Fruit fly (Drosophila melanogaster): Measurements from ENCODE around the gene Axn.

Gene Axn

DNA sequence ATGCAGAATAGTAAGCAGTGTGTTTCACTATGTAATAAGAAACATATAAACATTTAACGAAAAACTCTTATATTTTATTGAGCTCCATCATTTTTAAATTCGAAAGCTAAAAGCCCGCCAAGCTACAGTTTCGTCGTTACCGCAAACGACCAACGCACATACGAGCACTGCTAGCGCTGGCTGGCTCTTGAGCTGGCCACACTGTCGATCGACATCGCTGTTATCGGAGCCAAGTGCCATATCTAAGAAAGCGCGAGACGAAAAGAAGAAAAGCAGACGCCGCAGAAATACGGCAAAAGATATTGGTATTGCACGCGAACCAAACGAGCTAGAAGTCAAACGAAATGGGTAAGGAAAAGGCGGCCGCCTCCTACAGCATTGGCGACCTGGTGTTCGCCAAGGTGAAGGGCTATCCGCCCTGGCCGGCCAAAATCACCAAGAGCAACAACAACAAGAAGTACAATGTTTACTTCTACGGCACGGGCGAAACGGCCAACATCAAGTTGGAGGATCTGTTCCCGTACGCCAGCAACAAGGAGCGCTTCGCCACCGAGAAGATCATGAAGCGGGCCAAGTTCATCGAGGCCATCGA, 29.9 kb downstream of the Axn start, which contains the start of gene Jasper (continued):
- TF ChIP-seq pfk (GFP tag; optimal IDR thresholded peaks at IDR 0.05) (peak; percentile 16), Fer2 (tag; optimal IDR thresholded peaks at IDR 0.05) (no peak), zf30C (GFP tag; optimal IDR thresholded peaks at IDR 0.05) (no peak), nom (GFP tag; optimal IDR thresholded peaks at IDR 0.05) (peak; percentile 43), trem (tag; optimal IDR thresholded peaks at IDR 0.05) (peak; percentile 81), sob (GFP tag; IDR thresholded peaks at IDR 0.05) (peak; percentile 17; the same call in 1 of the 2 replicates), jumu (GFP tag; optimal IDR thresholded peaks at IDR 0.05) (peak; percentile 41), CG6791 (GFP tag; IDR thresholded peaks at IDR 0.05; ENCODE audit: partially characterized antibody) (peak; percentile 59), tx (GFP tag; optimal IDR thresholded peaks at IDR 0.05) (no peak), p53 (GFP tag; optimal IDR thresholded peaks at IDR 0.05) (peak; percentile 27), CG13424 (tag; optimal IDR thresholded peaks at IDR 0.05) (peak; percentile 2), gem (tag; optimal IDR thresholded peaks at IDR 0.05) (peak; percentile 2), CTCF (GFP tag; optimal IDR thresholded peaks at IDR 0.05) (peak; percentile 15), HmgZ (tag; optimal IDR thresholded peaks at IDR 0.05) (peak; percentile 90), CG17359 (tag; optimal IDR thresholded peaks at IDR 0.05) (peak; percentile 2), ftz-f1 (GFP tag; optimal IDR thresholded peaks at IDR 0.05) (peak; percentile 16), vvl (GFP tag; IDR thresholded peaks at IDR 0.05) (peak; percentile 13; the same call in 1 of the 2 replicates), trh (GFP tag; optimal IDR thresholded peaks at IDR 0.05) (no peak), CG15269 (tag; optimal IDR thresholded peaks at IDR 0.05) (peak; percentile 23), stwl (tag; optimal IDR thresholded peaks at IDR 0.05) (peak; percentile 61), amos (GFP tag; IDR thresholded peaks at IDR 0.05; ENCODE audit: partially characterized antibody) (peak; percentile 56; the same call in 1 of the 2 replicates), Hmr (GFP tag; optimal IDR thresholded peaks at IDR 0.05) (peak; percentile 19), dm (GFP tag; optimal IDR thresholded peaks at IDR 0.05) (peak; percentile 14), CG18619 (GFP tag; optimal IDR thresholded peaks at IDR 0.05) (no peak), CG18262 (tag; optimal IDR thresholded peaks at IDR 0.05) (peak; percentile 9), HLH4C (GFP tag; IDR thresholded peaks at IDR 0.05; ENCODE audit: partially characterized antibody) (no peak), Opbp (GFP tag; IDR thresholded peaks at IDR 0.05; ENCODE audit: partially characterized antibody) (peak; percentile 68; the same call in 2 of the 3 replicates), Hr51 (GFP tag; optimal IDR thresholded peaks at IDR 0.05) (peak in 1 of 2 experiments; percentile 23), CG8388 (GFP tag; optimal IDR thresholded peaks at IDR 0.05) (no peak), CG15601 (tag; optimal IDR thresholded peaks at IDR 0.05) (peak; percentile 18), Rfx (GFP tag; IDR thresholded peaks at IDR 0.05) (peak; percentile 55), Bgb (GFP tag; IDR thresholded peaks at IDR 0.05; ENCODE audit: partially characterized antibody) (peak; percentile 68), CG17568 (GFP tag; optimal IDR thresholded peaks at IDR 0.05) (no peak), CG1832 (GFP tag; optimal IDR thresholded peaks at IDR 0.05) (no peak), Sox102F (GFP tag; optimal IDR thresholded peaks at IDR 0.05) (no peak), CG30020 (tag; optimal IDR thresholded peaks at IDR 0.05) (peak; percentile 21), nmo (GFP tag; optimal IDR thresholded peaks at IDR 0.05) (peak; percentile 56), unc-4 (GFP tag; IDR thresholded peaks at IDR 0.05; ENCODE audit: partially characterized antibody) (peak; percentile 46; the same call in 1 of the 2 replicates), bbx (GFP tag; IDR thresholded peaks at IDR 0.05; ENCODE audit: partially characterized antibody) (peak; percentile 52; the same call in 1 of the 2 replicates), CG6854 (GFP tag; optimal IDR thresholded peaks at IDR 0.05) (no peak), BEAF-32 (GFP tag; optimal IDR thresholded peaks at IDR 0.05) (peak; percentile 62), YL-1 (GFP tag; optimal IDR thresholded peaks at IDR 0.05) (peak; percentile 71), CG2202 (tag; optimal IDR thresholded peaks at IDR 0.05) (no peak), CG6254 (GFP tag; optimal IDR thresholded peaks at IDR 0.05) (peak; percentile 71), Myb (GFP tag; optimal IDR thresholded peaks at IDR 0.05) (peak; percentile 87), CG13287 (GFP tag; IDR thresholded peaks at IDR 0.05; ENCODE audit: partially characterized antibody) (peak; percentile 50; the same call in 1 of the 2 replicates), lab (GFP tag; optimal IDR thresholded peaks at IDR 0.05) (peak; percentile 4)

All from whole organism, embryonic.